Fruit fly (Drosophila melanogaster) whole organism, embryonic: ENCODE data around the gene Lst8.

Experiments used
- Ada2b ChIP-seq: fragments of 200-800 bp; sonication (Bioruptor generic); IDR thresholded peaks from 2 replicates; pipeline ENCODE4 v1.3.6; 2022; ENCODE audit warnings: missing biosample characterization, missing genetic modification characterization
- Atf3 ChIP-seq: fragments of 200-800 bp; sonication (Bioruptor generic); optimal IDR thresholded peaks from 3 replicates; lab custom pipeline; 2016; ENCODE audit warnings: missing biosample characterization, missing genetic modification characterization
- Blimp-1 ChIP-seq: fragments of 200-800 bp; sonication (Bioruptor generic); optimal IDR thresholded peaks from 3 replicates; lab custom pipeline; 2018; ENCODE audit warnings: missing biosample characterization, missing genetic modification characterization, mild to moderate bottlenecking, moderate library complexity, missing genetic modification reagents
- CG10959 ChIP-seq: fragments of 200-800 bp; sonication (Bioruptor generic); IDR thresholded peaks from 2 replicates; pipeline ENCODE4 v1.3.6; 2022; ENCODE audit warnings: missing biosample characterization, missing genetic modification characterization
- CG11085 ChIP-seq: fragments of 200-800 bp; sonication (Bioruptor generic); IDR thresholded peaks from 2 replicates; pipeline ENCODE4 v1.3.6; 2022; ENCODE audit warnings: missing biosample characterization, missing genetic modification characterization
- CG11093 ChIP-seq: fragments of 200-800 bp; sonication (Bioruptor generic); IDR thresholded peaks from 3 replicates; pipeline ENCODE4 v1.3.6; 2022; ENCODE audit warnings: missing biosample characterization, missing genetic modification characterization
- CG11504 ChIP-seq: fragments of 200-800 bp; sonication (Bioruptor generic); optimal IDR thresholded peaks from 3 replicates; lab custom pipeline; 2019; ENCODE audit warnings: missing biosample characterization, mild to moderate bottlenecking, missing genetic modification characterization, moderate library complexity
- CG12155 ChIP-seq: fragments of 200-800 bp; sonication (Bioruptor generic); optimal IDR thresholded peaks from 3 replicates; lab custom pipeline; 2016; ENCODE audit warnings: missing biosample characterization, missing genetic modification characterization
- CG12219 ChIP-seq: fragments of 200-800 bp; sonication (Bioruptor generic); optimal IDR thresholded peaks from 3 replicates; lab custom pipeline; 2018; ENCODE audit warnings: missing biosample characterization, mild to moderate bottlenecking, missing genetic modification characterization
- CG1647 ChIP-seq: fragments of 200-800 bp; sonication (Bioruptor generic); optimal IDR thresholded peaks from 3 replicates; lab custom pipeline; 2016; ENCODE audit warnings: missing biosample characterization, missing genetic modification characterization
- CG17359 ChIP-seq: fragments of 200-800 bp; sonication (Bioruptor generic); optimal IDR thresholded peaks from 3 replicates; lab custom pipeline; 2018; ENCODE audit warnings: missing biosample characterization, mild to moderate bottlenecking, missing genetic modification characterization, moderate library complexity
- CG17568 ChIP-seq: fragments of 200-800 bp; sonication (Bioruptor generic); optimal IDR thresholded peaks from 2 replicates; lab custom pipeline; 2018; ENCODE audit warnings: missing biosample characterization, mild to moderate bottlenecking, missing genetic modification characterization, moderate library complexity
- CG17802 ChIP-seq: fragments of 200-800 bp; sonication (Bioruptor generic); optimal IDR thresholded peaks from 2 replicates; lab custom pipeline; 2018; ENCODE audit warnings: missing biosample characterization, mild to moderate bottlenecking, missing genetic modification characterization, moderate library complexity
- CG1792 ChIP-seq: fragments of 200-800 bp; sonication (Bioruptor generic); optimal IDR thresholded peaks from 2 replicates; lab custom pipeline; 2016; ENCODE audit warnings: missing biosample characterization, missing genetic modification characterization
- CG30403 ChIP-seq: fragments of 200-800 bp; sonication (Bioruptor generic); optimal IDR thresholded peaks from 3 replicates; lab custom pipeline; 2016; ENCODE audit warnings: missing biosample characterization, missing genetic modification characterization
- CG8765 ChIP-seq: fragments of 200-800 bp; sonication (Bioruptor generic); IDR thresholded peaks from 2 replicates; pipeline ENCODE4 v1.3.6; 2022; ENCODE audit warnings: missing biosample characterization, missing genetic modification characterization
- CG8924 ChIP-seq: fragments of 200-800 bp; optimal IDR thresholded peaks from 3 replicates; lab custom pipeline; 2019; ENCODE audit warnings: missing biosample characterization, mild to moderate bottlenecking, missing genetic modification characterization, moderate library complexity
- CG9215 ChIP-seq: fragments of 200-800 bp; sonication (Bioruptor generic); IDR thresholded peaks from 2 replicates; pipeline ENCODE4 v1.3.6; 2022; ENCODE audit warnings: missing biosample characterization, missing genetic modification characterization
- D ChIP-seq, 2 experiments: fragments of 200-800 bp in 1 of 2; fragments of >200 bp in 1 of 2; sonication (Bioruptor generic) in 1 of 2; optimal IDR thresholded peaks; 2 replicates in 1 of 2; 3 replicates in 1 of 2; lab custom pipeline; 2017; ENCODE audit warnings: mild to moderate bottlenecking in 1 of 2, missing biosample characterization in 1 of 2, missing genetic modification characterization in 1 of 2, missing genetic modification reagents in 1 of 2
- Dad ChIP-seq: fragments of 200-800 bp; sonication (Bioruptor generic); optimal IDR thresholded peaks from 3 replicates; lab custom pipeline; 2016; ENCODE audit warnings: missing biosample characterization, missing genetic modification characterization
- Dfd ChIP-seq, 2 experiments: fragments of >200 bp; optimal IDR thresholded peaks; 2 replicates each; lab custom pipeline; 2017; ENCODE audit warnings: missing biosample characterization in 2 of 2, missing genetic modification characterization in 2 of 2
- Ets65A ChIP-seq: fragments of 200-800 bp; sonication (Bioruptor generic); peaks from one replicate; lab custom pipeline; 2016; ENCODE audit warnings: missing biosample characterization, missing genetic modification characterization
- H15 ChIP-seq: fragments of 200-800 bp; sonication (Bioruptor generic); IDR thresholded peaks from 3 replicates; pipeline ENCODE4 v1.3.6; 2022; ENCODE audit warnings: missing biosample characterization, missing genetic modification characterization
- H2.0 ChIP-seq: fragments of 200-800 bp; sonication (Bioruptor generic); IDR thresholded peaks from 2 replicates; pipeline ENCODE4 v1.3.6; 2022; ENCODE audit warnings: missing biosample characterization, missing genetic modification characterization
- HmgD ChIP-seq: fragments of 200-800 bp; sonication (Bioruptor generic); optimal IDR thresholded peaks from 3 replicates; lab custom pipeline; 2016; ENCODE audit warnings: missing biosample characterization, missing genetic modification characterization
- Kr ChIP-seq: fragments of 200-800 bp; sonication (Bioruptor generic); optimal IDR thresholded peaks from 2 replicates; lab custom pipeline; 2017; ENCODE audit warnings: missing biosample characterization, mild to moderate bottlenecking, missing genetic modification characterization
- Lhr ChIP-seq: fragments of 200-800 bp; sonication (Bioruptor generic); optimal IDR thresholded peaks from 3 replicates; lab custom pipeline; 2017; ENCODE audit warnings: mild to moderate bottlenecking, missing biosample characterization, missing genetic modification reagents, missing genetic modification characterization
- MTF-1 ChIP-seq: fragments of 200-800 bp; sonication (Bioruptor generic); optimal IDR thresholded peaks from 2 replicates; lab custom pipeline; 2018; ENCODE audit warnings: missing biosample characterization, mild to moderate bottlenecking, missing genetic modification characterization, borderline replicate concordance
- NK7.1 ChIP-seq: fragments of 200-800 bp; sonication (Bioruptor generic); optimal IDR thresholded peaks from 3 replicates; lab custom pipeline; 2016; ENCODE audit warnings: missing biosample characterization, missing genetic modification characterization
- PHDP ChIP-seq: fragments of 200-800 bp; sonication (Bioruptor generic); optimal IDR thresholded peaks from 3 replicates; lab custom pipeline; 2018; ENCODE audit warnings: missing biosample characterization, mild to moderate bottlenecking, missing genetic modification characterization, moderate library complexity
- Sin3A ChIP-seq: fragments of >200 bp; optimal IDR thresholded peaks from 2 replicates; lab custom pipeline; 2018
- Spps ChIP-seq: fragments of 200-800 bp; sonication (Bioruptor generic); optimal IDR thresholded peaks from 2 replicates; lab custom pipeline; 2018; ENCODE audit warnings: missing biosample characterization, mild to moderate bottlenecking, missing genetic modification characterization
- aop ChIP-seq: fragments of 200-800 bp; sonication (Bioruptor generic); IDR thresholded peaks from 2 replicates; pipeline ENCODE4 v1.3.6; 2022; ENCODE audit warnings: missing biosample characterization, missing genetic modification characterization
- cg ChIP-seq: fragments of 200-800 bp; sonication (Bioruptor generic); optimal IDR thresholded peaks from 3 replicates; lab custom pipeline; 2019; ENCODE audit warnings: missing biosample characterization, mild to moderate bottlenecking, missing genetic modification characterization, moderate library complexity
- chinmo ChIP-seq: fragments of 200-800 bp; sonication (Bioruptor generic); IDR thresholded peaks from 4 replicates; pipeline ENCODE4 v1.3.6; 2022; ENCODE audit warnings: missing biosample characterization, missing genetic modification characterization; ENCODE audit not compliant: partially characterized antibody
- ci ChIP-seq: fragments of 200-800 bp; sonication (Bioruptor generic); IDR thresholded peaks from 3 replicates; pipeline ENCODE4 v1.3.6; 2022; ENCODE audit warnings: missing biosample characterization, missing genetic modification characterization
- dimm ChIP-seq: fragments of 200-800 bp; sonication (Bioruptor generic); IDR thresholded peaks from 2 replicates; pipeline ENCODE4 v1.3.6; 2022; ENCODE audit warnings: missing biosample characterization, missing genetic modification characterization
- gem ChIP-seq: fragments of 200-800 bp; sonication (Bioruptor generic); optimal IDR thresholded peaks from 2 replicates; lab custom pipeline; 2019; ENCODE audit warnings: missing biosample characterization, mild to moderate bottlenecking, missing genetic modification characterization, moderate library complexity
- hb ChIP-seq: fragments of 200-800 bp; sonication (Bioruptor generic); IDR thresholded peaks from 3 replicates; pipeline ENCODE4 v1.3.6; 2022; ENCODE audit warnings: missing biosample characterization, missing genetic modification characterization; ENCODE audit not compliant: partially characterized antibody
- insv ChIP-seq, 2 experiments: fragments of 200-800 bp; sonication (Bioruptor generic); optimal IDR thresholded peaks; 3 replicates each; lab custom pipeline; 2016 to 2018; ENCODE audit warnings: missing biosample characterization in 2 of 2, missing genetic modification characterization in 2 of 2
- luna ChIP-seq: fragments of 200-800 bp; sonication (Bioruptor generic); optimal IDR thresholded peaks from 2 replicates; lab custom pipeline; 2016; ENCODE audit warnings: missing biosample characterization, missing genetic modification characterization
- nmo ChIP-seq: fragments of 200-800 bp; sonication (Bioruptor generic); optimal IDR thresholded peaks from 2 replicates; lab custom pipeline; 2018; ENCODE audit warnings: missing biosample characterization, mild to moderate bottlenecking, missing genetic modification characterization, moderate library complexity
- p53 ChIP-seq: fragments of 200-800 bp; sonication (Bioruptor generic); optimal IDR thresholded peaks from 2 replicates; lab custom pipeline; 2016; ENCODE audit warnings: missing biosample characterization, missing genetic modification characterization
- peb ChIP-seq: fragments of 200-800 bp; sonication (Bioruptor generic); IDR thresholded peaks from 2 replicates; pipeline ENCODE4 v1.3.6; 2022; ENCODE audit warnings: missing biosample characterization, missing genetic modification characterization
- pho ChIP-seq: fragments of 200-800 bp; sonication (Bioruptor generic); optimal IDR thresholded peaks from 2 replicates; lab custom pipeline; 2016; ENCODE audit warnings: missing biosample characterization, missing genetic modification characterization
- ro ChIP-seq: fragments of 200-800 bp; sonication (Bioruptor generic); IDR thresholded peaks from 2 replicates; pipeline ENCODE4 v1.3.6; 2022; ENCODE audit warnings: missing biosample characterization, missing genetic modification characterization
- slou ChIP-seq: fragments of 200-800 bp; sonication (Bioruptor generic); optimal IDR thresholded peaks from 3 replicates; lab custom pipeline; 2016; ENCODE audit warnings: missing biosample characterization, missing genetic modification characterization
- stwl ChIP-seq: fragments of 200-800 bp; sonication (Bioruptor generic); optimal IDR thresholded peaks from 3 replicates; lab custom pipeline; 2018; ENCODE audit warnings: missing biosample characterization, mild to moderate bottlenecking, missing genetic modification characterization, moderate library complexity
- sug ChIP-seq: fragments of 200-800 bp; optimal IDR thresholded peaks from 2 replicates; lab custom pipeline; 2019; ENCODE audit warnings: missing biosample characterization, mild to moderate bottlenecking, missing genetic modification characterization, moderate library complexity
- tio ChIP-seq: fragments of 200-800 bp; sonication (Bioruptor generic); optimal IDR thresholded peaks from 2 replicates; lab custom pipeline; 2017; ENCODE audit warnings: missing biosample characterization, missing genetic modification characterization, inconsistent platforms

Lst8 gene

dm6 chrX:9653242-9653641 is 47.5 kb upstream of the Lst8 start:
- TF ChIP-seq gem (tag; lab: Kevin White, UChicago), result peak; percentile 0
- TF ChIP-seq nmo (GFP tag; lab: Kevin White, UChicago), result peak; percentile 24
- peak; percentile 48 for TF ChIP-seq CG11504
- TF ChIP-seq Lhr (GFP tag; lab: Kevin White, UChicago), result no peak
- 0 out of 3 replicates have a peak, but pooled peaks have one; percentile 41 for TF ChIP-seq ci (GFP tag; lab: Robert Waterston, UW)
- TF ChIP-seq Blimp-1 (GFP tag; lab: Kevin White, UChicago), result peak; percentile 12
- no peak for TF ChIP-seq insv (GFP tag; optimal IDR thresholded peaks at IDR 0.05; lab: Kevin White, UChicago)
- no peak for TF ChIP-seq Dad (GFP tag; lab: Kevin White, UChicago)
- TF ChIP-seq H2.0, result no peak
- no peak for TF ChIP-seq chinmo
- no peak for TF ChIP-seq CG17359 (tag; lab: Kevin White, UChicago)
- TF ChIP-seq NK7.1 (GFP tag; lab: Kevin White, UChicago), result no peak

dm6 chrX:9652006-9652405 is 46.2 kb upstream of the Lst8 start:
- TF ChIP-seq CG12155 (GFP tag; lab: Kevin White, UChicago) (peak; percentile 10), Dfd (GFP tag; optimal IDR thresholded peaks at IDR 0.05; lab: Kevin White, UChicago) (no peak), CG12219 (GFP tag; lab: Kevin White, UChicago) (peak; percentile 46), PHDP (tag; lab: Kevin White, UChicago) (peak; percentile 52), sug (tag; lab: Kevin White, UChicago) (no peak), Atf3 (no peak), pho (no peak), luna (GFP tag; lab: Kevin White, UChicago) (no peak), Lhr (GFP tag; lab: Kevin White, UChicago) (peak; percentile 1), CG17568 (GFP tag; lab: Kevin White, UChicago) (peak; percentile 2), Ets65A (peak; percentile 64), tio (GFP tag; lab: Kevin White, UChicago) (no peak), CG17802 (peak; percentile 11), chinmo (no peak), CG1647 (GFP tag; lab: Kevin White, UChicago) (no peak), Ada2b (GFP tag; lab: Robert Waterston, UW) (peak; percentile 49; the same call in 1 of the 2 replicates), p53 (GFP tag; lab: Kevin White, UChicago) (no peak), HmgD (no peak), ci (GFP tag; lab: Robert Waterston, UW) (peak; percentile 87), dimm (GFP tag; lab: Robert Waterston, UW) (peak; percentile 52), Spps (tag; lab: Kevin White, UChicago) (no peak), stwl (tag; lab: Kevin White, UChicago) (no peak), slou (GFP tag; lab: Kevin White, UChicago) (no peak), H15 (peak; percentile 65; the same call in 1 of the 3 replicates), peb (GFP tag; lab: Robert Waterston, UW) (no peak), CG10959 (GFP tag; lab: Robert Waterston, UW) (peak; percentile 20; the same call in 1 of the 2 replicates), CG8765 (no peak), Sin3A (lab: Kevin White, UChicago) (no peak), Kr (GFP tag; lab: Kevin White, UChicago) (no peak), ro (GFP tag; lab: Robert Waterston, UW) (0 out of 2 replicates have a peak, but pooled peaks have one; percentile 26), aop (GFP tag; lab: Robert Waterston, UW) (no peak), MTF-1 (GFP tag; lab: Kevin White, UChicago) (no peak), cg (GFP tag; lab: Kevin White, UChicago) (no peak), D (optimal IDR thresholded peaks at IDR 0.05; lab: Kevin White, UChicago) (no peak), D (GFP tag; optimal IDR thresholded peaks at IDR 0.05; lab: Kevin White, UChicago) (peak; percentile 11), CG11093 (GFP tag; lab: Robert Waterston, UW) (peak; percentile 52; the same call in 1 of the 3 replicates), CG11085 (GFP tag; lab: Robert Waterston, UW) (no peak), CG9215 (GFP tag; lab: Robert Waterston, UW) (no peak), CG1792 (GFP tag; lab: Kevin White, UChicago) (no peak), hb (GFP tag; lab: Robert Waterston, UW) (no peak), CG8924 (tag; lab: Kevin White, UChicago) (peak; percentile 55), CG30403 (peak; percentile 46)
